Fruit fly (Drosophila melanogaster): Measurements from ENCODE around the gene nkd.

nkd gene

DNA sequence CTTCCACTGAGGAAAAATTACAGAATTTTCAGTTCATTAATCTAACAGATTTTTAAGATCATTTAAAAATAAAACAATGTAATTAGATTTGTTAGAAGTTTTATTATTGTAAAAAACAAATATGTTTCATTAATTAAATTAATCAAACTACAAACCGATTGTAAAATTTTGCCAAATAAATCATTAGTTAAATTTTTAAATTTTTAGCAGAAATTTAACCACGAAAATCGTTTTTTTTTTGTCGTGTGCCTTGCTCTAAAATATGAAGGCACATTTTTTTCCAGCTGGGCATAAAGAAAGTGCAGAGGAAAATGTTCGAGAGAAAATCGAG lies 28.6 kb upstream of the nkd start (continued):
- TF ChIP-seq Kr (GFP tag; optimal IDR thresholded peaks at IDR 0.05) (no peak), btn (GFP tag; optimal IDR thresholded peaks at IDR 0.05) (no peak), fd64A (GFP tag; optimal IDR thresholded peaks at IDR 0.05) (no peak), CG10979 (tag; optimal IDR thresholded peaks at IDR 0.05) (peak; percentile 79), hbn (GFP tag; IDR thresholded peaks at IDR 0.05; ENCODE audit: partially characterized antibody) (no peak), CG6175 (GFP tag; IDR thresholded peaks at IDR 0.05) (no peak), Dp (GFP tag; optimal IDR thresholded peaks at IDR 0.05) (no peak), CG8765 (GFP tag; IDR thresholded peaks at IDR 0.05) (no peak), ind (GFP tag; optimal IDR thresholded peaks at IDR 0.05) (no peak), CG10147 (GFP tag; optimal IDR thresholded peaks at IDR 0.05) (no peak), Six4 (GFP tag; optimal IDR thresholded peaks at IDR 0.05) (no peak), gfzf (GFP tag; optimal IDR thresholded peaks at IDR 0.05) (no peak), CG4404 (GFP tag; IDR thresholded peaks at IDR 0.05) (no peak), CG8089 (GFP tag; optimal IDR thresholded peaks at IDR 0.05) (no peak), CG12942 (GFP tag; optimal IDR thresholded peaks at IDR 0.05) (no peak), CG13296 (GFP tag; optimal IDR thresholded peaks at IDR 0.05) (no peak), prd (optimal IDR thresholded peaks at IDR 0.05) (no peak), prd (GFP tag; IDR thresholded peaks at IDR 0.05) (no peak), CG9876 (GFP tag; optimal IDR thresholded peaks at IDR 0.05) (no peak), CG1792 (GFP tag; optimal IDR thresholded peaks at IDR 0.05) (no peak), ci (GFP tag; IDR thresholded peaks at IDR 0.05) (no peak), NFAT (GFP tag; IDR thresholded peaks at IDR 0.05) (no peak), pan (optimal IDR thresholded peaks at IDR 0.05) (no peak), pan (GFP tag; optimal IDR thresholded peaks at IDR 0.05 in 1 of 2, IDR thresholded peaks at IDR 0.05 in 1 of 2) (peak in 1 of 2 experiments; percentile 39), cwo (GFP tag; optimal IDR thresholded peaks at IDR 0.05) (no peak), psq (GFP tag; optimal IDR thresholded peaks at IDR 0.05) (no peak), Atf3 (GFP tag; optimal IDR thresholded peaks at IDR 0.05) (no peak), CHES-1-like (GFP tag; optimal IDR thresholded peaks at IDR 0.05) (no peak), shn (GFP tag; optimal IDR thresholded peaks at IDR 0.05) (no peak), maf-S (GFP tag; optimal IDR thresholded peaks at IDR 0.05) (no peak), Mes4 (GFP tag; optimal IDR thresholded peaks at IDR 0.05) (no peak), slou (GFP tag; optimal IDR thresholded peaks at IDR 0.05) (no peak), insv (GFP tag; optimal IDR thresholded peaks at IDR 0.05) (no peak), CG16863 (GFP tag; optimal IDR thresholded peaks at IDR 0.05) (no peak), Sox100B (GFP tag; optimal IDR thresholded peaks at IDR 0.05) (peak; percentile 75), Lim3 (GFP tag; IDR thresholded peaks at IDR 0.05) (no peak), Vsx1 (GFP tag; optimal IDR thresholded peaks at IDR 0.05) (no peak), ham (GFP tag; IDR thresholded peaks at IDR 0.05) (no peak), bab2 (GFP tag; optimal IDR thresholded peaks at IDR 0.05) (no peak), fu2 (GFP tag; optimal IDR thresholded peaks at IDR 0.05) (no peak), esg (GFP tag; conservative IDR thresholded peaks at IDR 0.05) (no peak), CG33557 (GFP tag; optimal IDR thresholded peaks at IDR 0.05) (no peak), gem (tag; optimal IDR thresholded peaks at IDR 0.05) (peak; percentile 82), CG15601 (tag; optimal IDR thresholded peaks at IDR 0.05) (peak; percentile 63), Neu2 (GFP tag; optimal IDR thresholded peaks at IDR 0.05; ENCODE audit: borderline replicate concordance) (no peak), Atf6 (GFP tag; IDR thresholded peaks at IDR 0.05) (no peak), pros (GFP tag; optimal IDR thresholded peaks at IDR 0.05) (no peak), CG12219 (GFP tag; optimal IDR thresholded peaks at IDR 0.05) (no peak), CG4854 (GFP tag; optimal IDR thresholded peaks at IDR 0.05) (no peak), MESR4 (GFP tag; optimal IDR thresholded peaks at IDR 0.05) (no peak), kah (GFP tag; optimal IDR thresholded peaks at IDR 0.05) (no peak), HmgZ (tag; optimal IDR thresholded peaks at IDR 0.05) (no peak), CG14710 (tag; optimal IDR thresholded peaks at IDR 0.05) (peak; percentile 62)
